Fruit fly (Drosophila melanogaster) whole organism, embryonic: ENCODE results near the gene CG45066.

Experiments
- Awh ChIP-seq: fragments of 200-800 bp; sonication (Bioruptor generic); IDR thresholded peaks from 2 replicates; pipeline ENCODE4, ENCODE4 v1.3.6; 2022; ENCODE audit warnings: missing biosample characterization, missing genetic modification characterization
- Bgb ChIP-seq: fragments of 200-800 bp; sonication (Bioruptor generic); IDR thresholded peaks from 2 replicates; pipeline ENCODE4 v1.3.6; 2022; ENCODE audit warnings: missing biosample characterization, missing genetic modification characterization; ENCODE audit not compliant: partially characterized antibody
- CG10147 ChIP-seq: fragments of 200-800 bp; sonication (Bioruptor generic); optimal IDR thresholded peaks from 2 replicates; lab custom pipeline; 2019; ENCODE audit warnings: missing biosample characterization, mild to moderate bottlenecking, missing genetic modification characterization, moderate library complexity
- CG11560 ChIP-seq: fragments of 200-800 bp; sonication (Bioruptor generic); IDR thresholded peaks from 3 replicates; pipeline ENCODE4 v1.3.6; 2022; ENCODE audit warnings: missing biosample characterization, missing genetic modification characterization
- CG11695 ChIP-seq: fragments of 200-800 bp; sonication (Bioruptor generic); IDR thresholded peaks from 3 replicates; pipeline ENCODE4 v1.3.6; 2022; ENCODE audit warnings: missing biosample characterization, missing genetic modification characterization
- CG12236 ChIP-seq: fragments of 200-800 bp; sonication (Bioruptor generic); optimal IDR thresholded peaks from 2 replicates; lab custom pipeline; 2016; ENCODE audit warnings: missing biosample characterization, missing genetic modification characterization
- CG14965 ChIP-seq: fragments of 200-800 bp; sonication (Bioruptor generic); optimal IDR thresholded peaks from 2 replicates; lab custom pipeline; 2016; ENCODE audit warnings: missing biosample characterization, missing genetic modification characterization, borderline replicate concordance
- CG1529 ChIP-seq: fragments of 200-800 bp; sonication (Bioruptor generic); optimal IDR thresholded peaks from 3 replicates; lab custom pipeline; 2018; ENCODE audit warnings: missing biosample characterization, missing genetic modification characterization
- CG16863 ChIP-seq: fragments of 200-800 bp; sonication (Bioruptor generic); optimal IDR thresholded peaks from 3 replicates; lab custom pipeline; 2016; ENCODE audit warnings: missing biosample characterization, missing genetic modification characterization
- CG17359 ChIP-seq: fragments of 200-800 bp; sonication (Bioruptor generic); optimal IDR thresholded peaks from 3 replicates; lab custom pipeline; 2018; ENCODE audit warnings: missing biosample characterization, mild to moderate bottlenecking, missing genetic modification characterization, moderate library complexity
- CG18262 ChIP-seq: fragments of 200-800 bp; optimal IDR thresholded peaks from 3 replicates; lab custom pipeline; 2019; ENCODE audit warnings: missing biosample characterization, mild to moderate bottlenecking, missing genetic modification characterization, moderate library complexity
- CG3847 ChIP-seq: fragments of 200-800 bp; sonication (Bioruptor generic); IDR thresholded peaks from 2 replicates; pipeline ENCODE4 v1.3.6; 2022; ENCODE audit warnings: missing biosample characterization, missing genetic modification characterization
- CG4820 ChIP-seq: fragments of 200-800 bp; sonication (Bioruptor generic); optimal IDR thresholded peaks from 3 replicates; lab custom pipeline; 2016; ENCODE audit warnings: missing biosample characterization, missing genetic modification characterization
- CG7963 ChIP-seq: fragments of 200-800 bp; sonication (Bioruptor generic); IDR thresholded peaks from 3 replicates; pipeline ENCODE4 v1.3.6; 2022; ENCODE audit warnings: missing biosample characterization, missing genetic modification characterization; ENCODE audit not compliant: partially characterized antibody
- CG7987 ChIP-seq: fragments of 200-800 bp; sonication (Bioruptor generic); optimal IDR thresholded peaks from 2 replicates; lab custom pipeline; 2018; ENCODE audit warnings: missing biosample characterization, mild to moderate bottlenecking, missing genetic modification characterization, moderate library complexity
- CG8388 ChIP-seq: fragments of 200-800 bp; sonication (Bioruptor generic); optimal IDR thresholded peaks from 2 replicates; lab custom pipeline; 2019; ENCODE audit warnings: missing biosample characterization, mild to moderate bottlenecking, missing genetic modification characterization, moderate library complexity
- CG9727 ChIP-seq: fragments of 200-800 bp; sonication (Bioruptor generic); optimal IDR thresholded peaks from 3 replicates; lab custom pipeline; 2017; ENCODE audit warnings: missing biosample characterization, mild to moderate bottlenecking, missing genetic modification characterization
- CG9817 ChIP-seq: fragments of 200-800 bp; sonication (Bioruptor generic); optimal IDR thresholded peaks from 2 replicates; lab custom pipeline; 2018; ENCODE audit warnings: missing biosample characterization, mild to moderate bottlenecking, missing genetic modification characterization, moderate library complexity
- CrebB ChIP-seq: fragments of 200-800 bp; sonication (Bioruptor generic); optimal IDR thresholded peaks from 3 replicates; lab custom pipeline; 2018; ENCODE audit warnings: missing biosample characterization, mild to moderate bottlenecking, missing genetic modification characterization
- Dek ChIP-seq: fragments of 200-800 bp; sonication (Bioruptor generic); optimal IDR thresholded peaks from 3 replicates; lab custom pipeline; 2019; ENCODE audit warnings: missing biosample characterization, mild to moderate bottlenecking, missing genetic modification characterization, moderate library complexity
- Dll ChIP-seq: fragments of 200-800 bp; sonication (Bioruptor generic); IDR thresholded peaks from 4 replicates; pipeline ENCODE4 v1.3.6; 2022; ENCODE audit warnings: missing biosample characterization, missing genetic modification characterization; ENCODE audit not compliant: partially characterized antibody
- Ets65A ChIP-seq: fragments of 200-800 bp; sonication (Bioruptor generic); peaks from one replicate; lab custom pipeline; 2016; ENCODE audit warnings: missing biosample characterization, missing genetic modification characterization
- GATAe ChIP-seq: fragments of 200-800 bp; sonication (Bioruptor generic); conservative IDR thresholded peaks from 2 replicates; pipeline ENCODE4 v1.3.6; 2022; ENCODE audit warnings: missing biosample characterization, missing genetic modification characterization
- H2.0 ChIP-seq: fragments of 200-800 bp; sonication (Bioruptor generic); IDR thresholded peaks from 2 replicates; pipeline ENCODE4 v1.3.6; 2022; ENCODE audit warnings: missing biosample characterization, missing genetic modification characterization
- Hey ChIP-seq: fragments of 200-800 bp; sonication (Bioruptor generic); optimal IDR thresholded peaks from 3 replicates; lab custom pipeline; 2018; ENCODE audit warnings: missing biosample characterization, mild to moderate bottlenecking, missing genetic modification characterization
- Mes4 ChIP-seq: fragments of 200-800 bp; sonication (Bioruptor generic); optimal IDR thresholded peaks from 2 replicates; lab custom pipeline; 2016; ENCODE audit warnings: missing biosample characterization, missing genetic modification characterization
- NFAT ChIP-seq: fragments of 200-800 bp; sonication (Bioruptor generic); IDR thresholded peaks from 2 replicates; pipeline ENCODE4 v1.3.6; 2022; ENCODE audit warnings: missing biosample characterization, missing genetic modification characterization
- al ChIP-seq: fragments of 200-800 bp; sonication (Bioruptor generic); IDR thresholded peaks from 2 replicates; pipeline ENCODE4 v1.3.6; 2022; ENCODE audit warnings: missing biosample characterization, missing genetic modification characterization
- ato ChIP-seq: fragments of 200-800 bp; sonication (Bioruptor generic); IDR thresholded peaks from 2 replicates; pipeline ENCODE4 v1.3.6; 2022; ENCODE audit warnings: missing biosample characterization, missing genetic modification characterization; ENCODE audit not compliant: partially characterized antibody
- corto ChIP-seq: fragments of 200-800 bp; sonication (Bioruptor generic); optimal IDR thresholded peaks from 2 replicates; lab custom pipeline; 2016; ENCODE audit warnings: missing biosample characterization, mild to moderate bottlenecking, missing genetic modification characterization, moderate library complexity
- fd3F ChIP-seq: fragments of 200-800 bp; sonication (Bioruptor generic); optimal IDR thresholded peaks from 2 replicates; lab custom pipeline; 2018; ENCODE audit warnings: missing biosample characterization, mild to moderate bottlenecking, missing genetic modification characterization, moderate library complexity
- ftz-f1 ChIP-seq: fragments of 200-800 bp; sonication (Bioruptor generic); optimal IDR thresholded peaks from 2 replicates; lab custom pipeline; 2016; ENCODE audit warnings: missing biosample characterization, missing genetic modification characterization
- gcm ChIP-seq: fragments of 200-800 bp; sonication (Bioruptor generic); optimal IDR thresholded peaks from 2 replicates; lab custom pipeline; 2019; ENCODE audit warnings: missing biosample characterization, mild to moderate bottlenecking, missing genetic modification characterization, moderate library complexity
- hkb ChIP-seq, 2 experiments: fragments of 200-800 bp in 1 of 2; fragments of >200 bp in 1 of 2; sonication (Bioruptor generic) in 1 of 2; IDR thresholded peaks in 1 of 2; optimal IDR thresholded peaks in 1 of 2; 2 replicates each; pipeline versions ENCODE4 v1.3.6 to Lab custom; 2017 to 2022; ENCODE audit warnings: missing biosample characterization in 1 of 2, missing genetic modification characterization in 1 of 2
- ind ChIP-seq: fragments of 200-800 bp; sonication (Bioruptor generic); optimal IDR thresholded peaks from 3 replicates; lab custom pipeline; 2016; ENCODE audit warnings: missing biosample characterization, missing genetic modification characterization
- kay ChIP-seq: fragments of 200-800 bp; sonication (Bioruptor generic); optimal IDR thresholded peaks from 2 replicates; lab custom pipeline; 2016; ENCODE audit warnings: missing biosample characterization, missing genetic modification characterization
- kni ChIP-seq: fragments of 200-800 bp; sonication (Bioruptor generic); optimal IDR thresholded peaks from 3 replicates; lab custom pipeline; 2017; ENCODE audit warnings: mild to moderate bottlenecking, missing biosample characterization, missing genetic modification reagents, missing genetic modification characterization
- lmd ChIP-seq: fragments of 200-800 bp; sonication (Bioruptor generic); IDR thresholded peaks from 2 replicates; pipeline ENCODE4 v1.3.6; 2022; ENCODE audit warnings: missing biosample characterization, missing genetic modification characterization
- lov ChIP-seq, 2 experiments: fragments of 200-800 bp in 1 of 2; fragments of >200 bp in 1 of 2; sonication (Bioruptor generic) in 1 of 2; IDR thresholded peaks in 1 of 2; optimal IDR thresholded peaks in 1 of 2; 2 replicates in 1 of 2; 3 replicates in 1 of 2; pipeline versions ENCODE4 v1.3.6 to Lab custom; 2017 to 2022; ENCODE audit warnings: missing biosample characterization in 1 of 2, missing genetic modification characterization in 1 of 2
- mld ChIP-seq: fragments of 200-800 bp; sonication (Bioruptor generic); IDR thresholded peaks from 3 replicates; pipeline ENCODE4 v1.3.6; 2022; ENCODE audit warnings: missing biosample characterization, missing genetic modification characterization; ENCODE audit not compliant: partially characterized antibody
- oc ChIP-seq: fragments of 200-800 bp; sonication (Bioruptor generic); optimal IDR thresholded peaks from 2 replicates; lab custom pipeline; 2018; ENCODE audit warnings: missing biosample characterization, mild to moderate bottlenecking, missing genetic modification characterization, moderate library complexity
- pan ChIP-seq, 4 experiments: fragments of >200 bp in 3 of 4; fragments of 200-800 bp in 1 of 4; sonication (Bioruptor generic) in 1 of 4; optimal IDR thresholded peaks in 3 of 4; IDR thresholded peaks in 1 of 4; 2 replicates each; pipeline versions ENCODE4 v1.3.6 to Lab custom; 2017 to 2022; ENCODE audit warnings: missing biosample characterization in 2 of 4, missing genetic modification characterization in 2 of 4, mixed read lengths in 1 of 4
- pb ChIP-seq: fragments of 200-800 bp; sonication (Bioruptor generic); optimal IDR thresholded peaks from 3 replicates; lab custom pipeline; 2016; ENCODE audit warnings: missing biosample characterization, missing genetic modification characterization
- peb ChIP-seq: fragments of 200-800 bp; sonication (Bioruptor generic); IDR thresholded peaks from 2 replicates; pipeline ENCODE4 v1.3.6; 2022; ENCODE audit warnings: missing biosample characterization, missing genetic modification characterization
- sd ChIP-seq: fragments of 200-800 bp; sonication (Bioruptor generic); optimal IDR thresholded peaks from 3 replicates; lab custom pipeline; 2018; ENCODE audit warnings: missing biosample characterization, mild to moderate bottlenecking, missing genetic modification characterization, moderate library complexity
- sob ChIP-seq: fragments of 200-800 bp; sonication (Bioruptor generic); IDR thresholded peaks from 2 replicates; pipeline ENCODE4 v1.3.6; 2022; ENCODE audit warnings: missing biosample characterization, missing genetic modification characterization
- tin ChIP-seq: fragments of 200-800 bp; sonication (Bioruptor generic); optimal IDR thresholded peaks from 3 replicates; lab custom pipeline; 2016; ENCODE audit warnings: missing biosample characterization, missing genetic modification characterization
- tio ChIP-seq: fragments of 200-800 bp; sonication (Bioruptor generic); optimal IDR thresholded peaks from 2 replicates; lab custom pipeline; 2017; ENCODE audit warnings: missing biosample characterization, missing genetic modification characterization, inconsistent platforms

CG45066 gene

dm6 chr3L:3127544-3127943, 16.5 kb upstream of the CG45066 start, which contains the start of gene promL (continued):
- TF ChIP-seq oc (peak; percentile 24), tin (peak; percentile 9), CG16863 (GFP tag; lab: Kevin White, UChicago) (peak; percentile 9), CG1529 (peak; percentile 7), corto (GFP tag; lab: Kevin White, UChicago) (peak; percentile 34), GATAe (no peak), CG11695 (GFP tag; lab: Robert Waterston, UW) (peak; percentile 47; the same call in 1 of the 3 replicates), CG7987 (peak; percentile 84), Dll (GFP tag; lab: Robert Waterston, UW) (no peak), lmd (GFP tag; lab: Robert Waterston, UW) (no peak), NFAT (GFP tag; lab: Robert Waterston, UW) (0 out of 2 replicates have a peak, but pooled peaks have one; percentile 5), kay (no peak), CG9817 (tag; lab: Kevin White, UChicago) (peak; percentile 46), Hey (tag; lab: Kevin White, UChicago) (peak; percentile 16), CG11560 (tag; lab: Robert Waterston, UW) (no peak), CG17359 (tag; lab: Kevin White, UChicago) (peak; percentile 41), Mes4 (GFP tag; lab: Kevin White, UChicago) (peak; percentile 67), pb (GFP tag; lab: Kevin White, UChicago) (peak; percentile 67), ato (GFP tag; lab: Robert Waterston, UW) (0 out of 2 replicates have a peak, but pooled peaks have one; percentile 9), pan (optimal IDR thresholded peaks at IDR 0.05; lab: Kevin White, UChicago) (no peak), pan (GFP tag; optimal IDR thresholded peaks at IDR 0.05 in 1 of 2, IDR thresholded peaks at IDR 0.05 in 1 of 2) (peak in 1 of 2 experiments; percentile 30), CG8388 (peak; percentile 34), mld (GFP tag; lab: Robert Waterston, UW) (no peak), CG14965 (peak; percentile 3), Ets65A (GFP tag; lab: Kevin White, UChicago) (peak; percentile 97), ftz-f1 (peak; percentile 31), peb (GFP tag; lab: Robert Waterston, UW) (no peak), sd (tag; lab: Kevin White, UChicago) (peak; percentile 59), al (GFP tag; lab: Robert Waterston, UW) (no peak), tio (GFP tag; lab: Kevin White, UChicago) (no peak), ind (GFP tag; lab: Kevin White, UChicago) (no peak), CrebB (tag; lab: Kevin White, UChicago) (peak; percentile 70), CG4820 (GFP tag; lab: Kevin White, UChicago) (no peak), fd3F (GFP tag; lab: Kevin White, UChicago) (peak; percentile 10), kni (GFP tag; lab: Kevin White, UChicago) (peak; percentile 83), CG3847 (GFP tag; lab: Robert Waterston, UW) (0 out of 2 replicates have a peak, but pooled peaks have one; percentile 28), Dek (tag; lab: Kevin White, UChicago) (peak; percentile 53), CG10147 (GFP tag; lab: Kevin White, UChicago) (peak; percentile 64), H2.0 (GFP tag; lab: Robert Waterston, UW) (no peak), hkb (optimal IDR thresholded peaks at IDR 0.05; lab: Kevin White, UChicago) (no peak), hkb (GFP tag; IDR thresholded peaks at IDR 0.05; lab: Robert Waterston, UW) (peak; percentile 58), gcm (peak; percentile 67), lov (optimal IDR thresholded peaks at IDR 0.05; lab: Kevin White, UChicago) (no peak), lov (GFP tag; IDR thresholded peaks at IDR 0.05; lab: Robert Waterston, UW) (peak; percentile 61; the same call in 2 of the 3 replicates), sob (GFP tag; lab: Robert Waterston, UW) (peak; percentile 47; the same call in 1 of the 2 replicates), Awh (GFP tag; lab: Robert Waterston, UW) (no peak), CG18262 (tag; lab: Kevin White, UChicago) (peak; percentile 50), CG7963 (no peak), CG9727 (GFP tag; lab: Kevin White, UChicago) (peak; percentile 48), CG12236 (GFP tag; lab: Kevin White, UChicago) (peak; percentile 6), Bgb (peak; percentile 47; the same call in 1 of the 2 replicates)
